Fruit fly (Drosophila melanogaster) whole organism, pupa: ENCODE results near the gene CG11563.
A peak's percentile ranks its signal among the peaks of the same experiment; 100 is the strongest.

ENCODE experiments used
- CG10348 ChIP-seq: fragments of 200-800 bp; sonication (Bioruptor generic); IDR thresholded peaks from 2 replicates; pipeline ENCODE4 v1.3.6; 2022; ENCODE audit warnings: missing biosample characterization, missing genetic modification characterization
- CG12605 ChIP-seq: fragments of 200-800 bp; sonication (Bioruptor generic); IDR thresholded peaks from 2 replicates; pipeline ENCODE4 v1.3.6; 2022; ENCODE audit warnings: missing biosample characterization, missing genetic modification characterization
- CG13204 ChIP-seq: fragments of 200-800 bp; sonication (Bioruptor generic); optimal IDR thresholded peaks from 2 replicates; lab custom pipeline; 2018; ENCODE audit warnings: missing biosample characterization, mild to moderate bottlenecking, missing genetic modification characterization, moderate library complexity
- CG14655 ChIP-seq: fragments of 200-800 bp; sonication (Bioruptor generic); optimal IDR thresholded peaks from 3 replicates; lab custom pipeline; 2017; ENCODE audit warnings: mild to moderate bottlenecking, missing biosample characterization, missing genetic modification reagents, missing genetic modification characterization
- CG15710 ChIP-seq: fragments of 200-800 bp; sonication (Bioruptor generic); optimal IDR thresholded peaks from 2 replicates; lab custom pipeline; 2018; ENCODE audit warnings: missing biosample characterization, mild to moderate bottlenecking, missing genetic modification characterization, moderate library complexity
- CG17806 ChIP-seq: fragments of 200-800 bp; sonication (Bioruptor generic); optimal IDR thresholded peaks from 2 replicates; lab custom pipeline; 2018; ENCODE audit warnings: missing biosample characterization, mild to moderate bottlenecking, missing genetic modification characterization, moderate library complexity
- CG32121 ChIP-seq: fragments of 200-800 bp; sonication (Bioruptor generic); IDR thresholded peaks from 2 replicates; pipeline ENCODE4 v1.3.6; 2022; ENCODE audit warnings: missing biosample characterization, missing genetic modification characterization
- CG34367 ChIP-seq: fragments of 200-800 bp; sonication (Bioruptor generic); optimal IDR thresholded peaks from 2 replicates; lab custom pipeline; 2018; ENCODE audit warnings: missing biosample characterization, mild to moderate bottlenecking, missing genetic modification characterization
- CG4496 ChIP-seq: fragments of 200-800 bp; sonication (Bioruptor generic); IDR thresholded peaks from 3 replicates; pipeline ENCODE4 v1.3.6; 2022; ENCODE audit warnings: missing biosample characterization, missing genetic modification characterization
- CG8159 ChIP-seq: fragments of 200-800 bp; sonication (Bioruptor generic); optimal IDR thresholded peaks from 3 replicates; lab custom pipeline; 2018; ENCODE audit warnings: missing biosample characterization, mild to moderate bottlenecking, missing genetic modification characterization, moderate library complexity
- CG8301 ChIP-seq: fragments of 200-800 bp; sonication (Bioruptor generic); optimal IDR thresholded peaks from 2 replicates; lab custom pipeline; 2018; ENCODE audit warnings: missing biosample characterization, mild to moderate bottlenecking, missing genetic modification characterization
- CG9948 ChIP-seq: fragments of 200-800 bp; sonication (Bioruptor generic); optimal IDR thresholded peaks from 2 replicates; lab custom pipeline; 2018; ENCODE audit warnings: missing biosample characterization, mild to moderate bottlenecking, missing genetic modification characterization, moderate library complexity
- D1 ChIP-seq: fragments of 200-800 bp; sonication (Bioruptor generic); optimal IDR thresholded peaks from 2 replicates; lab custom pipeline; 2018; ENCODE audit warnings: missing biosample characterization, mild to moderate bottlenecking, missing genetic modification characterization, moderate library complexity
- EcR ChIP-seq: fragments of 200-800 bp; sonication (Bioruptor generic); optimal IDR thresholded peaks from 3 replicates; lab custom pipeline; 2019; ENCODE audit warnings: missing biosample characterization, missing genetic modification characterization, mild to moderate bottlenecking, moderate library complexity, missing genetic modification reagents
- Ets98B ChIP-seq: fragments of 200-800 bp; sonication (Bioruptor generic); IDR thresholded peaks from 2 replicates; pipeline ENCODE4 v1.3.6; 2022; ENCODE audit warnings: missing biosample characterization, missing genetic modification characterization
- Pif1A ChIP-seq: fragments of 200-800 bp; sonication (Bioruptor generic); optimal IDR thresholded peaks from 3 replicates; lab custom pipeline; 2016; ENCODE audit warnings: missing biosample characterization, missing genetic modification characterization
- Pif1B ChIP-seq: fragments of 200-800 bp; sonication (Bioruptor generic); optimal IDR thresholded peaks from 3 replicates; lab custom pipeline; 2016; ENCODE audit warnings: missing biosample characterization, missing genetic modification characterization
- Snoo ChIP-seq: fragments of 200-800 bp; sonication (Bioruptor generic); optimal IDR thresholded peaks from 3 replicates; lab custom pipeline; 2017; ENCODE audit warnings: missing biosample characterization, mild to moderate bottlenecking, missing genetic modification characterization, inconsistent platforms
- fd96Ca ChIP-seq: fragments of 200-800 bp; sonication (Bioruptor generic); IDR thresholded peaks from 3 replicates; pipeline ENCODE4 v1.3.6; 2022; ENCODE audit warnings: missing biosample characterization, missing genetic modification characterization
- gl ChIP-seq: fragments of 200-800 bp; sonication (Bioruptor generic); optimal IDR thresholded peaks from 2 replicates; lab custom pipeline; 2018; ENCODE audit warnings: missing biosample characterization, mild to moderate bottlenecking, missing genetic modification characterization
- rn ChIP-seq: fragments of 200-800 bp; sonication (Bioruptor generic); IDR thresholded peaks from 2 replicates; pipeline ENCODE4 v1.3.6; 2022; ENCODE audit warnings: missing biosample characterization, missing genetic modification characterization

Gene CG11563

dm6 chr3R:31724136-31724535 is 12.7 kb upstream of the CG11563 start:
- TF ChIP-seq CG34367 (tag; lab: Kevin White, UChicago) (no peak), Pif1A (GFP tag; lab: Kevin White, UChicago) (no peak), Snoo (tag; lab: Kevin White, UChicago) (no peak), CG13204 (GFP tag; lab: Kevin White, UChicago) (no peak), EcR (GFP tag; lab: Kevin White, UChicago) (no peak), CG17806 (tag; lab: Kevin White, UChicago) (no peak), CG8159 (no peak), rn (GFP tag; lab: Robert Waterston, UW) (no peak), fd96Ca (no peak), Ets98B (GFP tag; lab: Robert Waterston, UW) (no peak), CG12605 (GFP tag; lab: Robert Waterston, UW) (no peak), CG32121 (GFP tag; lab: Robert Waterston, UW) (no peak; the same call in 1 of the 2 replicates), CG4496 (GFP tag; lab: Robert Waterston, UW) (no peak), CG9948 (tag; lab: Kevin White, UChicago) (peak; percentile 3), CG14655 (GFP tag; lab: Kevin White, UChicago) (peak; percentile 38)

dm6 chr3R:31724580-31725320 is 12.1 kb upstream of the CG11563 start:
- TF ChIP-seq CG32121 (GFP tag; lab: Robert Waterston, UW) (peak; percentile 39), Ets98B (GFP tag; lab: Robert Waterston, UW) (peak; percentile 52; the same call in 1 of the 2 replicates), Pif1A (GFP tag; lab: Kevin White, UChicago) (no peak), CG8301 (tag; lab: Kevin White, UChicago) (no peak), EcR (GFP tag; lab: Kevin White, UChicago) (peak; percentile 81), CG4496 (GFP tag; lab: Robert Waterston, UW) (peak; percentile 79), fd96Ca (peak; percentile 63; the same call in 1 of the 3 replicates), CG12605 (GFP tag; lab: Robert Waterston, UW) (peak; percentile 40), CG8159 (peak; percentile 10), rn (GFP tag; lab: Robert Waterston, UW) (no peak), CG13204 (GFP tag; lab: Kevin White, UChicago) (peak; percentile 64), gl (tag; lab: Kevin White, UChicago) (no peak), Snoo (tag; lab: Kevin White, UChicago) (peak; percentile 34), CG9948 (tag; lab: Kevin White, UChicago) (peak; percentile 13)

- TF ChIP-seq Pif1A (GFP tag; lab: Kevin White, UChicago) (no peak), CG17806 (tag; lab: Kevin White, UChicago) (no peak), CG15710 (tag; lab: Kevin White, UChicago) (peak; percentile 29), CG14655 (GFP tag; lab: Kevin White, UChicago) (no peak), CG8301 (tag; lab: Kevin White, UChicago) (no peak), CG4496 (GFP tag; lab: Robert Waterston, UW) (peak; percentile 83), EcR (GFP tag; lab: Kevin White, UChicago) (peak; percentile 79), CG10348 (no peak), fd96Ca (peak; percentile 63), Pif1B (GFP tag; lab: Kevin White, UChicago) (peak; percentile 17), gl (tag; lab: Kevin White, UChicago) (peak; percentile 81), CG8159 (peak; percentile 6), rn (GFP tag; lab: Robert Waterston, UW) (no peak), Snoo (tag; lab: Kevin White, UChicago) (peak; percentile 26), CG13204 (GFP tag; lab: Kevin White, UChicago) (peak; percentile 90), CG34367 (tag; lab: Kevin White, UChicago) (peak; percentile 42), Ets98B (GFP tag; lab: Robert Waterston, UW) (peak; percentile 50; the same call in 1 of the 2 replicates), CG9948 (tag; lab: Kevin White, UChicago) (no peak), CG32121 (GFP tag; lab: Robert Waterston, UW) (peak; percentile 25; the same call in 1 of the 2 replicates), D1 (tag; lab: Kevin White, UChicago) (no peak), CG12605 (GFP tag; lab: Robert Waterston, UW) (peak; percentile 62; the same call in 1 of the 2 replicates)
These were observed 11.2 kb upstream of the CG11563 start for dm6 chr3R:31725486-31726227.

- TF ChIP-seq CG14655 (GFP tag; lab: Kevin White, UChicago) (no peak), CG15710 (tag; lab: Kevin White, UChicago) (no peak), CG4496 (GFP tag; lab: Robert Waterston, UW) (no peak), CG8159 (no peak), CG32121 (GFP tag; lab: Robert Waterston, UW) (no peak), rn (GFP tag; lab: Robert Waterston, UW) (no peak), EcR (GFP tag; lab: Kevin White, UChicago) (no peak), Ets98B (GFP tag; lab: Robert Waterston, UW) (no peak), Pif1B (GFP tag; lab: Kevin White, UChicago) (no peak), CG10348 (no peak), CG12605 (GFP tag; lab: Robert Waterston, UW) (no peak), CG8301 (tag; lab: Kevin White, UChicago) (no peak), Pif1A (GFP tag; lab: Kevin White, UChicago) (no peak), fd96Ca (no peak), CG34367 (tag; lab: Kevin White, UChicago) (no peak), CG9948 (tag; lab: Kevin White, UChicago) (no peak)
These were observed 10.5 kb upstream of the CG11563 start for dm6 chr3R:31726286-31726685.
